Fruit fly (Drosophila melanogaster): ENCODE results near the gene faf.
A peak's percentile ranks its signal among the peaks of the same experiment; 100 is the strongest.

The faf gene

DNA sequence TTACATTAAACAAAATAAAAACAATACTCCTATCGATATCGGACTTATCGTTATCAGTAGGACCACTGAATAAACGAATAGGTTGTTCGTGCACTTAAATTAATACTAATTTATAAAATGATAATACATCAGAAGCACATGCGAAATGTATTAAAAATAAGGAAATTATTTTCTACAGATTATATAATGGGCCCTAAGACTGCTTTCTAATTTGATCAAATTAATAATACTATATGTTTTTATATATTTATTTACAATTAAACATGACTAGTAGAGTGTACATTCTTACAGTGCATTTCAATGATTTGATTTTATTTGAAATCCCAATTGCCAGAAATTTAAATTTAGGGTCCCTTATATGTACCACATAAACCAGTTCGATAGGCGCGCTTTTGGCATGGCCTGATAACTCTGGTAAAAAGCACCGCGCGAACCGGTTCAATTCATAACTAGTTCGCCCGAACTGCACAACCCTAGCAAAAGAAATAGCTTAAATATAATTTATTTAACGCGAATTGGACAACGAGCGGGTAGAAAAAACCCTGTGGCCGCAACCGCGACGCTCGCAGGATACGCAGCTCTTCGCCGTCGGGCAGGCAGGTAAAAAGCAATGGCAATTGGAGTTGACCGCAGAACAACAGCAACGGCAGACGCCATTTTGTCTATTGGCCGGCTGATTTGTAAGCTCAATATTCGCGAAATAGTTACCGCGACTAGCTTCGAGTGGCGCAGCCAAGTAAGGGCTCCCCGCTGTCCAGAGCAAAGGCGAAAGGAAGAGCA lies at the start of gene faf, which contains the start of gene CG2126 (continued):
- no peak for TF ChIP-seq Ets21C (GFP tag; optimal IDR thresholded peaks at IDR 0.05)
- TF ChIP-seq CG15336 (GFP tag; IDR thresholded peaks at IDR 0.05): peak; percentile 58
- TF ChIP-seq CG32006 (GFP tag; optimal IDR thresholded peaks at IDR 0.05): no peak
- no peak for TF ChIP-seq dsx (GFP tag; optimal IDR thresholded peaks at IDR 0.05; ENCODE audit: poor library complexity, severe bottlenecking)
- TF ChIP-seq esn (GFP tag; optimal IDR thresholded peaks at IDR 0.05): peak; percentile 68
- TF ChIP-seq CG8119 (GFP tag; IDR thresholded peaks at IDR 0.05): peak; percentile 72; the same call in 1 of the 3 replicates
- no peak for TF ChIP-seq Hr4 (GFP tag; optimal IDR thresholded peaks at IDR 0.05)
- peak; percentile 42 for TF ChIP-seq Blimp-1 (GFP tag; optimal IDR thresholded peaks at IDR 0.05)

DNA sequence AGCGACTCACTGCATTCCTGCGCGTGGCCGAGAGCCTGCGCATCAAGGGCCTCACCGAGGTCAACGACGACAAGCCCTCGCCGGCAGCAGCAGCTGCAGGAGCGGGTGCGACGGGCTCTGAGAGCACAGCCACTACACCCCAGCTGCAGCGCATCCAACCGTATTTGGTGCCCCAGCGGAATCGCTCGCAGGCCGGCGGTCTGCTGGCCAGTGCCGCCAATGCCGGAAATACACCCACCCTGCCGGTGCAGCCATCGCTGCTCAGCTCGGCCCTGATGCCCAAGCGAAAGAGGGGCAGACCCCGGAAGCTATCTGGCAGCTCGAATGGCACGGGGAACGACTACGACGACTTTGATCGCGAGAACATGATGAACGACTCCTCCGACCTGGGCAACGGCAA lies 49.0 kb upstream of the faf start:
- no peak for TF ChIP-seq CG4318 (GFP tag; optimal IDR thresholded peaks at IDR 0.05)
- TF ChIP-seq CG6854 (GFP tag; optimal IDR thresholded peaks at IDR 0.05): no peak
- no peak for TF ChIP-seq fkh (GFP tag; optimal IDR thresholded peaks at IDR 0.05)
- no peak for TF ChIP-seq CG10631 (GFP tag; optimal IDR thresholded peaks at IDR 0.05)
- no peak for TF ChIP-seq Eip93F (GFP tag; optimal IDR thresholded peaks at IDR 0.05)
- no peak for TF ChIP-seq Blimp-1 (GFP tag; optimal IDR thresholded peaks at IDR 0.05)
- no peak for TF ChIP-seq esn (GFP tag; optimal IDR thresholded peaks at IDR 0.05)
- TF ChIP-seq CG11294 (GFP tag; IDR thresholded peaks at IDR 0.05): no peak
- no peak for TF ChIP-seq Eip78C (GFP tag)
- TF ChIP-seq CG7368 (GFP tag; optimal IDR thresholded peaks at IDR 0.05): no peak
- TF ChIP-seq cyc (GFP tag; optimal IDR thresholded peaks at IDR 0.05): no peak
- TF ChIP-seq CG8119 (GFP tag; IDR thresholded peaks at IDR 0.05): no peak
- TF ChIP-seq Hr39 (GFP tag; optimal IDR thresholded peaks at IDR 0.05): no peak
- no peak for TF ChIP-seq CG6163 (GFP tag; IDR thresholded peaks at IDR 0.05)
- no peak for TF ChIP-seq ss (GFP tag; optimal IDR thresholded peaks at IDR 0.05)
- TF ChIP-seq dac (GFP tag; optimal IDR thresholded peaks at IDR 0.05): no peak
- TF ChIP-seq CG31627 (GFP tag; optimal IDR thresholded peaks at IDR 0.05): no peak
- TF ChIP-seq fd59A (GFP tag; optimal IDR thresholded peaks at IDR 0.05): no peak
- TF ChIP-seq Eip75B (GFP tag; optimal IDR thresholded peaks at IDR 0.05): no peak

DNA sequence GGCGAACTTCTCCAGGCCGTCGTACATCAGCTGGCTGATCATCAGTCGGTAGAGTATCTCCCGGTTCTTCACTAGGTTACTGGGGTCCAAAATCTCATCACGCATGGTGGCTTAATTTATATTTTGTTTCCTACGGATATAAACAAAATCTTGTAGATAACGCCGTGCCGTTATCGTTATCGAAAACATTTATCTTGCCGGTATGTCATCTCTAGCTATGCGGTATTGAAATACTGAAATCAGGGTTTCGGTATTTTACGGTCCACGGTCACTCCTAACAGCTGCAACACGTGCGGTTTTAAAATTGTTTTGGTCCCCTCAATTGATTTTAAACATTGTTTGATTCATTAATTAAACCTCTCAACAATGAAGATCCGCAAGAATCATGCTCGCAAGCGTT lies 40.0 kb upstream of the faf start, which contains the start of the genes CstF50 and CG11563:
TSS of gene CstF50 (minus strand) at position 188 of the 400 bp plus-strand sequence.
TSS of gene CG11563 (plus strand) at position 260 of the 400 bp plus-strand sequence.
- TF ChIP-seq pdm3 (GFP tag; optimal IDR thresholded peaks at IDR 0.05): no peak
- TF ChIP-seq CG11294 (GFP tag; IDR thresholded peaks at IDR 0.05): no peak
- TF ChIP-seq net (GFP tag; optimal IDR thresholded peaks at IDR 0.05): no peak
- TF ChIP-seq CG1621 (tag; optimal IDR thresholded peaks at IDR 0.05): peak; percentile 68

DNA sequence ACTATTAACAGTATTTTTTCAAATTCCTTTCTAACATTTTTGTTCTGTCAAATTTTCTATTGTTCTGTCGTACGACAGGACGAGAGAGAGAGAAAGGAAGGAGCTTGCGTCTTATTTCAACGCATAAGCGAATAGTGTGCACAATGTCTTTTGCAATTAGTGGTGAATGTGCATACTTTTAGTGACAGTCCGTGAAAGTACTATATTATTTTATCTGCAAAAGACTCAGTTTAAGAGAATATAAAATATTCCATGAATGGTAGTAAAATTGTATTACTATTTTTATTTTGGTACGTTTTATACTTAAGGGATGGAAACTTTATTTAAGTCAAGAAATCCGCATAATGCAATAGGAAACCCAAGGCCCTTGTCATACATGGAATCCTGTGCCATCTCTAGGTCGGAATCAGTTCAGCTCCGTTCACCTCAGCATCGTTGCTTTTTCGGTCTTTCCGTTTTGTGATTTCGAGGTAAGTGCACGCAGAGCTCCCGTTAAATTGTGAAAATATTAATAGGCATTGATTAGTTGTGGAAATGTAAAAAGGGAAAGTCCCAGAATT lies 38.7 kb upstream of the faf start, which contains the start of gene eEF1alpha2:
TSS of gene eEF1alpha2 (plus strand) at position 409 of the 560 bp plus-strand sequence.
- TF ChIP-seq OdsH (GFP tag; optimal IDR thresholded peaks at IDR 0.05) (no peak), Gug (GFP tag; IDR thresholded peaks at IDR 0.05) (peak; percentile 10; the same call in 1 of the 2 replicates)

DNA sequence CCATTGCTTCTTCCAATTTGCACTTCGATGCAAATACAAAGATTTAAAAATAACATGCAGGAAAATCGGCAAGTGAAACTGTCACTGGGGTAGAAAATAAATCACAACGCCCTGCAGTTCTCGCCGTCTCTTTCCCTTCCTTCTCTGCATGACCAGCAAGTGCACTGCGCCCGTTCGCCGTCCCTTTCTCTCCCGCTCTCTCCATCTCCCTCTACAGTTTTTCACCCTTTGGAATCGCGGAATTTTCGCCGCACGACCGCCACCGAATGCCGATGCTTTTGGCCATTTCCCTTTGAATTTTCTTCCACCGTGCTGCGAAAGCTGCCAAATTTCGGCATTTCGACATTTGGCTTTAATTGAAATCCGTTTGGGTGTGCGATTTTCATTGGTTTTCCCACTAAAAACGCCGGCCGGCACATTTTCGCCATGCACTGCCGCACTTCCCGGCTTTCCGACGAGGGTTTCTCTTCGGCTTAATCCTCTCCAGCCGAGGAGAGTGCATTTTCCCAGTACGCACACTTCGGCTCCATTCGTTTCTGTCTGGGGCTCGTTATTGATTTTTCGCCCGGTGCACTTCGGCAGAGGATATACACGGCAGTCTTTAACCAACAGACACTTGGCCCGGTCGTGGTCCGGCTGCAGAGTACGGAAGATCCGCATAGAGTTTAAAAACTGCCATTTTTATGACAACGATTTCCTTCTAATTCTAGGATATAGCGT lies 37.6 kb upstream of the faf start:
- no peak for TF ChIP-seq Ets21C (GFP tag; optimal IDR thresholded peaks at IDR 0.05)
- no peak for TF ChIP-seq Blimp-1 (GFP tag; optimal IDR thresholded peaks at IDR 0.05)

All from whole organism, prepupa.